Fruit fly (Drosophila melanogaster): ENCODE measurements around the gene CG11663.

CG11663 gene

DNA sequence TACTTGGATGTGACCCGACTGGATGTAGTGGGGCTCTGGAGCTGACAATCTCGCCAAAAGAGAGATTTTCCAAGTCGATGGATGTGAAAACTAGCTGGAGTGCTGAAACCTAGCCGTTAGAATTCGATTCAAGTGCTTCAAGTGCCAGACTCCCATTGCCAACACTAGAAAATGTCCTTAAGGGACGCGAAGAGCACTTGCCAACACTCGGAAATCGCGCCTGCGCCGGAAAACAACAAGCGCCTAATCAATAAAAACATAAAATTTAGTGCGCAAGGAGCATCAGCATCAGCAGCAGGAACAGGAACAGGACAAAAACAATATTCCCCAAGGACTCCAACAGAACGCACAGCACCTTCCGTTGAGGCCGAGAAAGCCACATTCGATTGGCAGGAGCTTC is 38.6 kb downstream of the CG11663 start:
- peak; percentile 30; the same call in 1 of the 2 replicates for TF ChIP-seq CG13287 (GFP tag; IDR thresholded peaks at IDR 0.05; ENCODE audit: partially characterized antibody)
- TF ChIP-seq zen (tag; optimal IDR thresholded peaks at IDR 0.05): no peak
- TF ChIP-seq fd96Cb (tag; optimal IDR thresholded peaks at IDR 0.05): no peak
- TF ChIP-seq CG9215 (GFP tag; IDR thresholded peaks at IDR 0.05): no peak
- no peak for TF ChIP-seq chif (GFP tag; optimal IDR thresholded peaks at IDR 0.05)
- peak; percentile 33 for TF ChIP-seq stwl (tag; optimal IDR thresholded peaks at IDR 0.05)
- no peak for TF ChIP-seq CG9876 (GFP tag; optimal IDR thresholded peaks at IDR 0.05)
- TF ChIP-seq da (GFP tag; optimal IDR thresholded peaks at IDR 0.05): no peak
- TF ChIP-seq amos (GFP tag; IDR thresholded peaks at IDR 0.05; ENCODE audit: partially characterized antibody): no peak
- TF ChIP-seq Doc2 (GFP tag; IDR thresholded peaks at IDR 0.05): no peak
- no peak for TF ChIP-seq CG18599 (GFP tag; optimal IDR thresholded peaks at IDR 0.05)
- no peak for TF ChIP-seq crc (GFP tag; optimal IDR thresholded peaks at IDR 0.05)
- no peak for TF ChIP-seq usp (GFP tag; optimal IDR thresholded peaks at IDR 0.05)
- TF ChIP-seq CG8765 (GFP tag; IDR thresholded peaks at IDR 0.05): no peak
- no peak for TF ChIP-seq Drgx (GFP tag; IDR thresholded peaks at IDR 0.05)
- no peak for TF ChIP-seq row (GFP tag; IDR thresholded peaks at IDR 0.05)
- TF ChIP-seq CG4404 (GFP tag; IDR thresholded peaks at IDR 0.05): no peak
- TF ChIP-seq CG15269 (tag; optimal IDR thresholded peaks at IDR 0.05): no peak
- TF ChIP-seq Rfx (GFP tag; IDR thresholded peaks at IDR 0.05): no peak
- TF ChIP-seq Ets65A (GFP tag): no peak
- TF ChIP-seq pfk (GFP tag; optimal IDR thresholded peaks at IDR 0.05): no peak
- no peak for TF ChIP-seq Dref (GFP tag; IDR thresholded peaks at IDR 0.05)
- TF ChIP-seq CG11504 (tag; optimal IDR thresholded peaks at IDR 0.05): no peak
- no peak for TF ChIP-seq BtbVII (GFP tag; optimal IDR thresholded peaks at IDR 0.05)
- TF ChIP-seq psq (GFP tag; optimal IDR thresholded peaks at IDR 0.05): no peak
- peak; percentile 25 for TF ChIP-seq pzg (GFP tag; optimal IDR thresholded peaks at IDR 0.05)
- TF ChIP-seq Bgb (GFP tag; IDR thresholded peaks at IDR 0.05; ENCODE audit: partially characterized antibody): 0 out of 2 replicates have a peak, but pooled peaks have one; percentile 15
- peak; percentile 58 for TF ChIP-seq Myb (GFP tag; optimal IDR thresholded peaks at IDR 0.05)
- no peak for TF ChIP-seq kah (GFP tag; optimal IDR thresholded peaks at IDR 0.05)
- TF ChIP-seq peb (GFP tag; IDR thresholded peaks at IDR 0.05): no peak
- TF ChIP-seq onecut (GFP tag; IDR thresholded peaks at IDR 0.05): peak; percentile 94
- no peak for TF ChIP-seq scrt (GFP tag; optimal IDR thresholded peaks at IDR 0.05)
- no peak for TF ChIP-seq tio (GFP tag; optimal IDR thresholded peaks at IDR 0.05)
- no peak for TF ChIP-seq ac (GFP tag; optimal IDR thresholded peaks at IDR 0.05)
- no peak for TF ChIP-seq CG11456 (GFP tag; IDR thresholded peaks at IDR 0.05)
- TF ChIP-seq CG10267 (tag; optimal IDR thresholded peaks at IDR 0.05): peak; percentile 15
- TF ChIP-seq hb (GFP tag; IDR thresholded peaks at IDR 0.05; ENCODE audit: partially characterized antibody): no peak
- TF ChIP-seq ewg (GFP tag; optimal IDR thresholded peaks at IDR 0.05): peak; percentile 97
- TF ChIP-seq CG14710 (tag; optimal IDR thresholded peaks at IDR 0.05): no peak
- TF ChIP-seq CG11723 (GFP tag; optimal IDR thresholded peaks at IDR 0.05): no peak
- no peak for TF ChIP-seq Hr39 (optimal IDR thresholded peaks at IDR 0.05)
- TF ChIP-seq CG17568 (GFP tag; optimal IDR thresholded peaks at IDR 0.05): no peak
- peak; percentile 19 for TF ChIP-seq CG15514 (GFP tag; optimal IDR thresholded peaks at IDR 0.05)
- no peak for TF ChIP-seq CG6765 (GFP tag; optimal IDR thresholded peaks at IDR 0.05)
- no peak for TF ChIP-seq bowl (GFP tag; IDR thresholded peaks at IDR 0.05)
